Fruit fly (Drosophila melanogaster) whole organism: Measurements from ENCODE around the gene crn.

Experiments used
- CG8478 ChIP-seq: fragments of >200 bp; optimal IDR thresholded peaks from 2 replicates; lab custom pipeline; 2018; ENCODE audit warnings: inconsistent platforms
- Dll ChIP-seq: fragments of >200 bp; optimal IDR thresholded peaks from 2 replicates; lab custom pipeline; 2017
- EcR ChIP-seq, 2 experiments: fragments of >200 bp; optimal IDR thresholded peaks; 2 replicates each; lab custom pipeline; 2017; ENCODE audit warnings: missing biosample characterization in 2 of 2, missing genetic modification characterization in 2 of 2, missing genetic modification reagents in 2 of 2
- pan ChIP-seq: fragments of >200 bp; optimal IDR thresholded peaks from 2 replicates; lab custom pipeline; 2017
- psq ChIP-seq: fragments of >200 bp; optimal IDR thresholded peaks from 2 replicates; lab custom pipeline; 2017
- usp ChIP-seq: fragments of >200 bp; optimal IDR thresholded peaks from 2 replicates; lab custom pipeline; 2017; ENCODE audit warnings: missing biosample characterization, missing genetic modification characterization, mixed read lengths

crn gene

dm6 chrX:2286985-2287384, 37.2 kb upstream of the crn start:
- TF ChIP-seq usp (no peak), CG8478 (lab: Kevin White, UChicago) (no peak), EcR (GFP tag; optimal IDR thresholded peaks at IDR 0.05; lab: Kevin White, UChicago) (no peak), Dll (no peak), psq (lab: Kevin White, UChicago) (no peak), pan (lab: Kevin White, UChicago) (no peak)

dm6 chrX:2286255-2286654, 36.5 kb upstream of the crn start:
- TF ChIP-seq psq (lab: Kevin White, UChicago) (no peak), Dll (no peak), pan (lab: Kevin White, UChicago) (no peak), CG8478 (lab: Kevin White, UChicago) (no peak), EcR (GFP tag; optimal IDR thresholded peaks at IDR 0.05; lab: Kevin White, UChicago) (no peak), usp (no peak)

- no peak for TF ChIP-seq pan (lab: Kevin White, UChicago)
- no peak for TF ChIP-seq usp
- TF ChIP-seq psq (lab: Kevin White, UChicago), result no peak
- TF ChIP-seq EcR (GFP tag; optimal IDR thresholded peaks at IDR 0.05; lab: Kevin White, UChicago), result no peak
- no peak for TF ChIP-seq Dll
- TF ChIP-seq CG8478 (lab: Kevin White, UChicago), result no peak
Observed at dm6 chrX:2283470-2283869, 33.7 kb upstream of the crn start.

dm6 chrX:2278782-2279304, 29.1 kb upstream of the crn start:
- no peak for TF ChIP-seq EcR (GFP tag; optimal IDR thresholded peaks at IDR 0.05; lab: Kevin White, UChicago)
- TF ChIP-seq usp, result no peak
- TF ChIP-seq pan (lab: Kevin White, UChicago), result no peak
- TF ChIP-seq psq (lab: Kevin White, UChicago), result no peak
- TF ChIP-seq CG8478 (lab: Kevin White, UChicago), result no peak
- no peak for TF ChIP-seq Dll

dm6 chrX:2275249-2275872, 25.6 kb upstream of the crn start, which contains the start of gene Vml:
TSS of gene Vml (plus strand) at chrX:2275822.
- TF ChIP-seq Dll (no peak), CG8478 (lab: Kevin White, UChicago) (no peak), usp (no peak), pan (lab: Kevin White, UChicago) (no peak), psq (lab: Kevin White, UChicago) (no peak), EcR (GFP tag; optimal IDR thresholded peaks at IDR 0.05; lab: Kevin White, UChicago) (no peak)

- peak; percentile 45 to 80 for TF ChIP-seq EcR (GFP tag; optimal IDR thresholded peaks at IDR 0.05; lab: Kevin White, UChicago)
- TF ChIP-seq Dll, result no peak
Observed at dm6 chrX:2274704-2275199, 25.0 kb upstream of the crn start, which contains the start of gene Grp170. TSS of gene Grp170 (minus strand) at chrX:2275068.

dm6 chrX:2270557-2270930, 20.8 kb upstream of the crn start, which contains the start of gene CG2924:
TSS of gene CG2924 (minus strand) at chrX:2270761.
- TF ChIP-seq pan (lab: Kevin White, UChicago) (no peak), EcR (GFP tag; optimal IDR thresholded peaks at IDR 0.05; lab: Kevin White, UChicago) (no peak), CG8478 (lab: Kevin White, UChicago) (no peak), psq (lab: Kevin White, UChicago) (no peak), usp (no peak), Dll (no peak)

dm6 chrX:2269822-2270556, 20.2 kb upstream of the crn start:
- TF ChIP-seq CG8478 (lab: Kevin White, UChicago) (no peak), pan (lab: Kevin White, UChicago) (no peak), Dll (no peak), usp (no peak), psq (lab: Kevin White, UChicago) (no peak), EcR (GFP tag; optimal IDR thresholded peaks at IDR 0.05; lab: Kevin White, UChicago) (no peak)

- no peak for TF ChIP-seq CG8478 (lab: Kevin White, UChicago)
- TF ChIP-seq Dll, result no peak
- no peak for TF ChIP-seq usp
- no peak for TF ChIP-seq psq (lab: Kevin White, UChicago)
- no peak for TF ChIP-seq pan (lab: Kevin White, UChicago)
- TF ChIP-seq EcR (GFP tag; optimal IDR thresholded peaks at IDR 0.05; lab: Kevin White, UChicago), result no peak
Observed at dm6 chrX:2262511-2262910, 12.7 kb upstream of the crn start, which contains the start of the genes temp and CG3071. TSS of gene temp (minus strand) at chrX:2262515. TSS of gene CG3071 (plus strand) at chrX:2262837.

- TF ChIP-seq psq (lab: Kevin White, UChicago), result no peak
Observed at dm6 chrX:2259763-2260162, 10.0 kb upstream of the crn start, which contains the start of gene CG3078. TSS of gene CG3078 (minus strand) at chrX:2259863.

- TF ChIP-seq EcR (GFP tag; optimal IDR thresholded peaks at IDR 0.05; lab: Kevin White, UChicago), result no peak
- TF ChIP-seq pan (lab: Kevin White, UChicago), result no peak
- TF ChIP-seq Dll, result no peak
Observed at dm6 chrX:2258602-2259233, 8.9 kb upstream of the crn start.

dm6 chrX:2255035-2255434, 5.3 kb upstream of the crn start:
- TF ChIP-seq usp, result no peak
